Fruit fly (Drosophila melanogaster): ENCODE results near the gene CG34025.

DNA sequence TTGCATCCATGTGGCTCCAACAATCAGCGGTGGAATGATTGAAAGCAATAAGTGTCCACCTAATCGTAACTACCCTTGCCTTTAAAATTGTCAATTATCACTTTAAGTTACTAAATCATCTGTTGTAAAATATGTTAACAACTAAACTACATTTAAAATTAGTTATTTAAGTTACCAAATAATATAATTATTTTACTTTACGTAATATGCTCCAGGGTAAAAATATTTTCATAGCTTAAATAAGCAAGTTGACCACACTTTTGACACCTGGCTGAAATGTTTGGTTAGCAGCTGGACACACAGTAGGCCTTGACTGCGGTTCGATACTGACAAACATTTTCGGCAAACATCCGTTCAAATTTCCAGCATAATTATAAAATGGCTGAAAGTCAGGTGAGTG is 34.0 kb upstream of the CG34025 start, which contains the start of gene CG2113:
- TF ChIP-seq Lpt (GFP tag; optimal IDR thresholded peaks at IDR 0.05) (no peak), fkh (GFP tag; optimal IDR thresholded peaks at IDR 0.05) (no peak), acj6 (GFP tag; optimal IDR thresholded peaks at IDR 0.05) (no peak), Eip75B (GFP tag; optimal IDR thresholded peaks at IDR 0.05) (no peak), Sox14 (GFP tag; optimal IDR thresholded peaks at IDR 0.05) (no peak), OdsH (GFP tag; optimal IDR thresholded peaks at IDR 0.05) (no peak), Ets21C (GFP tag; optimal IDR thresholded peaks at IDR 0.05) (no peak), net (GFP tag; optimal IDR thresholded peaks at IDR 0.05) (no peak)

Data from whole organism, prepupa.